Worm (Caenorhabditis elegans) whole organism, L3 larva: ENCODE results near the gene glb-25.
A peak's percentile ranks its signal among the peaks of the same experiment; 100 is the strongest.

Source experiments
- R02D3.7 ChIP-seq: fragments of 150-350 bp; optimal IDR thresholded peaks from 2 replicates; lab custom pipeline; 2014; ENCODE audit warnings: missing biosample characterization, missing genetic modification characterization
- ZK546.5 ChIP-seq: sonication (generic microtip); optimal IDR thresholded peaks from 2 replicates; lab custom pipeline; 2017; ENCODE audit warnings: missing biosample characterization, missing genetic modification characterization
- aly-2 ChIP-seq: fragments of 150-350 bp; optimal IDR thresholded peaks from 2 replicates; lab custom pipeline; 2014; ENCODE audit warnings: missing biosample characterization, missing genetic modification characterization
- ama-1 ChIP-seq: fragments of 150-350 bp; optimal IDR thresholded peaks from 2 replicates; lab custom pipeline; 2018
- ceh-28 ChIP-seq: fragments of 150-350 bp; optimal IDR thresholded peaks from 2 replicates; lab custom pipeline; 2014; ENCODE audit warnings: missing biosample characterization, missing genetic modification reagents, missing genetic modification characterization
- ceh-82 ChIP-seq: fragments of 150-350 bp; optimal IDR thresholded peaks from 2 replicates; lab custom pipeline; 2014; ENCODE audit warnings: missing biosample characterization, missing genetic modification characterization
- ceh-9 ChIP-seq: sonication (generic microtip); optimal IDR thresholded peaks from 2 replicates; lab custom pipeline; 2018; ENCODE audit warnings: missing biosample characterization, missing genetic modification characterization
- egl-27 ChIP-seq: sonication (generic microtip); optimal IDR thresholded peaks from 4 replicates; lab custom pipeline; 2017; ENCODE audit warnings: missing biosample characterization, missing genetic modification reagents, missing genetic modification characterization
- elt-1 ChIP-seq: fragments of 150-350 bp; optimal IDR thresholded peaks from 2 replicates; lab custom pipeline; 2014; ENCODE audit warnings: missing biosample characterization, missing genetic modification characterization
- elt-2 ChIP-seq: sonication (generic microtip); optimal IDR thresholded peaks from 2 replicates; lab custom pipeline; 2016; ENCODE audit warnings: missing genetic modification reagents, mild to moderate bottlenecking, missing genetic modification characterization, missing compliant biosample characterization
- elt-3 ChIP-seq, 3 experiments: fragments of 150-350 bp in 1 of 3; sonication (generic microtip) in 2 of 3; optimal IDR thresholded peaks; 2 replicates in 2 of 3; 4 replicates in 1 of 3; lab custom pipeline; 2014 to 2017; ENCODE audit warnings: missing biosample characterization in 3 of 3, missing genetic modification characterization in 3 of 3
- eor-1 ChIP-seq, 2 experiments: fragments of 150-350 bp; optimal IDR thresholded peaks; 2 replicates each; lab custom pipeline; 2014 to 2018; ENCODE audit warnings: missing biosample characterization in 2 of 2, missing genetic modification characterization in 2 of 2
- fkh-2 ChIP-seq: fragments of 150-350 bp; optimal IDR thresholded peaks from 2 replicates; lab custom pipeline; 2014; ENCODE audit warnings: missing biosample characterization, missing genetic modification reagents, missing genetic modification characterization
- fos-1 ChIP-seq: fragments of 150-350 bp; optimal IDR thresholded peaks from 2 replicates; lab custom pipeline; 2014; ENCODE audit warnings: missing biosample characterization, missing genetic modification characterization
- jun-1 ChIP-seq: fragments of 150-350 bp; optimal IDR thresholded peaks from 2 replicates; lab custom pipeline; 2014; ENCODE audit warnings: missing biosample characterization, missing genetic modification reagents, missing genetic modification characterization
- lin-15B ChIP-seq: fragments of 150-350 bp; optimal IDR thresholded peaks from 2 replicates; lab custom pipeline; 2014; ENCODE audit warnings: missing biosample characterization, missing genetic modification characterization
- lin-39 ChIP-seq: fragments of 150-350 bp; optimal IDR thresholded peaks from 2 replicates; lab custom pipeline; 2018; ENCODE audit warnings: missing biosample characterization, missing genetic modification reagents, missing genetic modification characterization
- lsy-12 ChIP-seq: sonication (generic microtip); optimal IDR thresholded peaks from 2 replicates; lab custom pipeline; 2016; ENCODE audit warnings: mild to moderate bottlenecking, missing genetic modification characterization, missing compliant biosample characterization
- mml-1 ChIP-seq: fragments of 150-350 bp; sonication (generic microtip); optimal IDR thresholded peaks from 3 replicates; lab custom pipeline; 2014; ENCODE audit warnings: missing biosample characterization, missing genetic modification characterization
- nfya-1 ChIP-seq: sonication (generic microtip); optimal IDR thresholded peaks from 2 replicates; lab custom pipeline; 2017; ENCODE audit warnings: missing genetic modification characterization, mild to moderate bottlenecking, missing compliant biosample characterization, antibody characterized with exemption, moderate library complexity; ENCODE audit not compliant: insufficient read depth
- nhr-23 ChIP-seq: fragments of 150-350 bp; optimal IDR thresholded peaks from 2 replicates; lab custom pipeline; 2014; ENCODE audit warnings: missing biosample characterization, missing genetic modification reagents, missing genetic modification characterization
- nhr-237 ChIP-seq: fragments of 150-350 bp; optimal IDR thresholded peaks from 2 replicates; lab custom pipeline; 2014; ENCODE audit warnings: missing biosample characterization, missing genetic modification characterization
- nhr-25 ChIP-seq: sonication (generic microtip); optimal IDR thresholded peaks from 2 replicates; lab custom pipeline; 2017; ENCODE audit warnings: missing biosample characterization, missing genetic modification characterization
- nhr-28 ChIP-seq: fragments of 150-350 bp; optimal IDR thresholded peaks from 2 replicates; lab custom pipeline; 2014; ENCODE audit warnings: missing biosample characterization, missing genetic modification characterization
- nhr-76 ChIP-seq: fragments of 150-350 bp; sonication (generic microtip); optimal IDR thresholded peaks from 5 replicates; lab custom pipeline; 2014; ENCODE audit warnings: missing biosample characterization, missing genetic modification characterization
- snpc-4 ChIP-seq: fragments of 150-350 bp; optimal IDR thresholded peaks from 2 replicates; lab custom pipeline; 2014; ENCODE audit warnings: missing biosample characterization, missing genetic modification characterization
- tbx-2 ChIP-seq: sonication (generic microtip); optimal IDR thresholded peaks from 2 replicates; lab custom pipeline; 2016; ENCODE audit warnings: mild to moderate bottlenecking, missing genetic modification characterization, missing compliant biosample characterization
- unc-39 ChIP-seq: sonication (generic microtip); optimal IDR thresholded peaks from 4 replicates; lab custom pipeline; 2017; ENCODE audit warnings: missing biosample characterization, missing genetic modification characterization
- unc-62 ChIP-seq: fragments of 150-350 bp; sonication (generic microtip); optimal IDR thresholded peaks from 4 replicates; lab custom pipeline; 2014; ENCODE audit warnings: missing biosample characterization, missing genetic modification reagents, missing genetic modification characterization
- zag-1 ChIP-seq: fragments of 150-350 bp; optimal IDR thresholded peaks from 2 replicates; lab custom pipeline; 2014; ENCODE audit warnings: missing biosample characterization, missing genetic modification characterization
- ztf-11 ChIP-seq: fragments of 150-350 bp; optimal IDR thresholded peaks from 2 replicates; lab custom pipeline; 2014; ENCODE audit warnings: missing biosample characterization, missing genetic modification characterization

The glb-25 gene

ce11 chrV:1945875-1946274 lies 7.8 kb downstream of the glb-25 start:
- no peak for TF ChIP-seq nhr-25
- no peak for TF ChIP-seq elt-2
- TF ChIP-seq nfya-1 (tag; lab: Kevin White, UChicago), result no peak
- no peak for TF ChIP-seq ZK546.5
- TF ChIP-seq aly-2 (tag; lab: Kevin White, UChicago), result no peak
- no peak for TF ChIP-seq lin-39 (tag; lab: Kevin White, UChicago)

ce11 chrV:1955246-1955645 lies 17.2 kb downstream of the glb-25 start:
- TF ChIP-seq fos-1 (tag; lab: Kevin White, UChicago) (no peak), nfya-1 (tag; lab: Kevin White, UChicago) (peak; percentile 84)
- TF ChIP-seq, all 47 proteins: peak for 1

- TF ChIP-seq snpc-4 (tag; lab: Kevin White, UChicago), result no peak
- TF ChIP-seq mml-1 (tag; lab: Kevin White, UChicago), result no peak
- TF ChIP-seq lin-39 (tag; lab: Kevin White, UChicago), result no peak
- TF ChIP-seq ama-1 (lab: Kevin White, UChicago), result no peak
These were observed 19.0 kb downstream of the glb-25 start, which contains the start of gene fipr-25 for ce11 chrV:1957110-1957509. Gene fipr-25 (plus strand): TSS chrV:1957410.

- TF ChIP-seq ceh-9 (tag; lab: Kevin White, UChicago) (no peak), ama-1 (lab: Kevin White, UChicago) (no peak), lsy-12 (no peak), egl-27 (tag; lab: Kevin White, UChicago) (no peak), unc-62 (GFP tag; lab: Kevin White, UChicago) (no peak), ZK546.5 (no peak), zag-1 (tag; lab: Kevin White, UChicago) (no peak), aly-2 (tag; lab: Kevin White, UChicago) (no peak), nhr-28 (no peak), snpc-4 (tag; lab: Kevin White, UChicago) (no peak), nhr-23 (no peak), nhr-237 (tag; lab: Kevin White, UChicago) (no peak)
These were observed 23.4 kb downstream of the glb-25 start, which contains the start of gene Y40B10B.1 for ce11 chrV:1961453-1961852. Gene Y40B10B.1 (minus strand): TSS chrV:1961553.

ce11 chrV:1964806-1965205 lies 26.7 kb downstream of the glb-25 start, which contains the start of gene srj-15:
Gene srj-15 (minus strand): TSS chrV:1964906.
- TF ChIP-seq tbx-2 (tag; lab: Kevin White, UChicago) (no peak), ceh-28 (tag; lab: Kevin White, UChicago) (no peak), jun-1 (no peak), ceh-82 (tag; lab: Kevin White, UChicago) (no peak), eor-1 (tag; optimal IDR thresholded peaks at IDR 0.05; lab: Kevin White, UChicago) (no peak), aly-2 (tag; lab: Kevin White, UChicago) (no peak), nhr-25 (no peak), zag-1 (tag; lab: Kevin White, UChicago) (no peak), elt-1 (tag; lab: Kevin White, UChicago) (no peak), ama-1 (lab: Kevin White, UChicago) (no peak), nhr-28 (no peak), ztf-11 (tag; lab: Kevin White, UChicago) (no peak), egl-27 (tag; lab: Kevin White, UChicago) (no peak), fkh-2 (tag; lab: Kevin White, UChicago) (no peak), ceh-9 (tag; lab: Kevin White, UChicago) (no peak), lsy-12 (no peak), nhr-76 (tag; lab: Kevin White, UChicago) (no peak), lin-15B (tag; lab: Kevin White, UChicago) (no peak), R02D3.7 (tag; lab: Kevin White, UChicago) (no peak), unc-39 (tag; lab: Kevin White, UChicago) (no peak)

- TF ChIP-seq nhr-237 (tag; lab: Kevin White, UChicago) (no peak), elt-3 (tag; optimal IDR thresholded peaks at IDR 0.05; lab: Kevin White, UChicago) (no peak), snpc-4 (tag; lab: Kevin White, UChicago) (no peak), nhr-25 (no peak), nhr-76 (tag; lab: Kevin White, UChicago) (peak; percentile 85)
These were observed 28.9 kb downstream of the glb-25 start for ce11 chrV:1966962-1967361.
